Worm (Caenorhabditis elegans): ENCODE results near the gene Y66D12A.24.

Y66D12A.24 gene

DNA sequence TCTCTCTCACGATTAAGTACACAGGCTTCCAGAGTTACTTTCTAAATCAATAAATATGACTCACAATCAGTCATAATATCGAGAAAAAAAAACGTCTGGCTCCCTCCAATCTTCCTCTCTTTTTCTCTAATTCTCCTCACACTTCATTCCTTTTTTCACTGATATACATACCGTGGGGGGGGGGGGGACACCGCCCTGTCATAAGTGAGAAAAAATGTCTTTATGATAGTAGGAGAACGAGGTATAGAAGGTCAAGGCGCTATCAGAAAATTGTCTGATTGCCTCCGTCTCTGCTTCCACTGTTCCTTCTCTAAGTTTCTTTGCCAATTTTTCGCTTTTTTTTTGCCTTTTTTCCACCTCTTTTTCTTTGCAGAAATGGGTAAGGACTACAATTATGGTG, at the start of gene Y66D12A.24 (continued):
- TF ChIP-seq jun-1 (tag; optimal IDR thresholded peaks at IDR 0.05) (no peak), madf-5 (GFP tag; IDR thresholded peaks at IDR 0.05) (no peak)

DNA sequence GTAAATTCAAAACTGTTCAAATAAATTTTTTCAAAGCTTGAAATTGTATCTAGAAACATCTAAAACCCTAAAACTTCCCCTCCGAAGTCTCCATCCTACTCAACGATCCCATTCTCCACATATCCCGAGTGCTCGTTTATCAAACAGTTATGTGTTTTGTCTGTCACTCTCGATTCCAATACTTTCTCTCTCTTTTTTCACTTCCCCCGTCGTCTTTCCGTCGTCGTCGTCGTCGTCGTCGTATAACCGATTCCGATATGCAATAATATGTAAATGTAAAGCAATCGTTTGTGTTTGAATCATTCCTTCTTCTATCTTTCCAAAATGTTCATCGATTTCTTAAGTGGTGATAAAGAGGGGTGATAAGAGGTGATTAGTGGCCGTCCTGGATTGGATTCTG, 48.3 kb upstream of the Y66D12A.24 start:
- TF ChIP-seq zfp-3 (GFP tag; conservative IDR thresholded peaks at IDR 0.05) = no peak
- no peak for TF ChIP-seq R02D3.7 (tag; optimal IDR thresholded peaks at IDR 0.05)
- no peak for TF ChIP-seq zag-1 (tag; optimal IDR thresholded peaks at IDR 0.05)
- TF ChIP-seq unc-62 (GFP tag; optimal IDR thresholded peaks at IDR 0.05 in 1 of 2) = no peak
- no peak for TF ChIP-seq unc-62 (tag; optimal IDR thresholded peaks at IDR 0.05)
- TF ChIP-seq unc-39 (tag; optimal IDR thresholded peaks at IDR 0.05) = no peak
- TF ChIP-seq nhr-76 (tag; optimal IDR thresholded peaks at IDR 0.05) = no peak
- no peak for TF ChIP-seq ceh-20 (GFP tag; IDR thresholded peaks at IDR 0.05)
- no peak for TF ChIP-seq T26A8.4 (GFP tag; IDR thresholded peaks at IDR 0.05)
- no peak for TF ChIP-seq attf-4 (tag; optimal IDR thresholded peaks at IDR 0.05)
- no peak for TF ChIP-seq dmd-8 (GFP tag; IDR thresholded peaks at IDR 0.05)
- TF ChIP-seq nhr-111 (GFP tag; optimal IDR thresholded peaks at IDR 0.05) = no peak

DNA sequence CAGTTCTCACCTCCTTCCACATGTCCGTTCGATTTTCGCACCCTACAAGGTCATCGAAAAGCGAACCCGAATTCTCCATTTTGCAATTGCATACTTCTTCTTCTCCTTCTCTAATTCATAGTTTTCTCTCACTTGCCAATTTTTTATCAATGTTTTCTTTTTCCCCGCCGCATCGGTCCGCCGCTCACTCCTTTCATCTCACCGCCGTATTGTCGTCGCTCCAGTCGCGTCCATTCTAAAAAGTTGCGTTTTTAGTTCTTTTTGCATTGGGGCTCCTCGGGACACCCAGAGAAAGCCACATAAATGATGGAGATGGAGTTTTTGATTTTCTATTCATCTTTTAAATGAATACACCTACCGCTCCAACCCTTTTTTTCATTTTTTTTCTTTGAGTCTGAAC, 45.3 kb upstream of the Y66D12A.24 start:
- no peak for TF ChIP-seq php-3 (GFP tag; IDR thresholded peaks at IDR 0.05)
- TF ChIP-seq unc-39 (tag; optimal IDR thresholded peaks at IDR 0.05) = no peak
- TF ChIP-seq lin-39 (tag; optimal IDR thresholded peaks at IDR 0.05) = no peak
- TF ChIP-seq dmd-9 (GFP tag; IDR thresholded peaks at IDR 0.05) = no peak
- no peak for TF ChIP-seq arid-1 (GFP tag; conservative IDR thresholded peaks at IDR 0.05)
- TF ChIP-seq rbr-2 (tag; optimal IDR thresholded peaks at IDR 0.05) = no peak
- TF ChIP-seq nhr-28 (tag; optimal IDR thresholded peaks at IDR 0.05) = peak; percentile 56
- peak; percentile 36 for TF ChIP-seq pqm-1 (tag; optimal IDR thresholded peaks at IDR 0.05)
- no peak for TF ChIP-seq nhr-237 (tag; optimal IDR thresholded peaks at IDR 0.05)
- peak; percentile 5 for TF ChIP-seq dve-1 (tag; optimal IDR thresholded peaks at IDR 0.05; ENCODE audit: insufficient read depth)
- no peak for TF ChIP-seq F26F4.8 (GFP tag; conservative IDR thresholded peaks at IDR 0.05)
- TF ChIP-seq mxl-3 (GFP tag; optimal IDR thresholded peaks at IDR 0.05) = peak; percentile 35
- no peak for TF ChIP-seq ceh-20 (GFP tag; IDR thresholded peaks at IDR 0.05)
- TF ChIP-seq ctbp-1 (GFP tag; IDR thresholded peaks at IDR 0.05) = no peak
- TF ChIP-seq mdt-29 (GFP tag; IDR thresholded peaks at IDR 0.05) = no peak
- no peak for TF ChIP-seq lin-29 (GFP tag; IDR thresholded peaks at IDR 0.05)
- TF ChIP-seq pha-4 (GFP tag; IDR thresholded peaks at IDR 0.05) = no peak
- TF ChIP-seq pha-4 (tag; optimal IDR thresholded peaks at IDR 0.05) = no peak
- no peak for TF ChIP-seq skn-1 (tag; optimal IDR thresholded peaks at IDR 0.05)

DNA sequence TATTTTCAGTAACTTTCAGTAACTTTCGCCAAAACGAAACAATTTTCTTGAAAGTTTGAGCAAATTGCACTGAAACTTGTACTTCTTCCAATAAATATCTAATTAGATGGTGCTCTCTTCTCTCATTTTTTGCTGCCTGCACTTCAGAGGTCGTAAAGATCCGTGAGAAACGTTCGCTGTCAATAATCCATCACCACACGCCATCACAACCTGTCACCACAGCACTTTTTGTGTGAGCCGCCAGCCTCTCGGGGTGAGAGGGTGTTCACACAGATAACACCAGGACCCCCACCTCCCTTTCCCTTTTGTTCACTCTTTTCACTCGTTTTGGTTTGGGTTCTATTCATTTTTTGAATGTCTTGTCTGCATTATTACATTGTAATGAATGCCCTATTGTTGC, 44.1 kb upstream of the Y66D12A.24 start:
- no peak for TF ChIP-seq ceh-28 (tag; optimal IDR thresholded peaks at IDR 0.05)
- no peak for TF ChIP-seq mep-1 (tag; optimal IDR thresholded peaks at IDR 0.05)
- no peak for TF ChIP-seq Y48G9A.11 (GFP tag; IDR thresholded peaks at IDR 0.05)
- TF ChIP-seq dmd-6 (GFP tag; IDR thresholded peaks at IDR 0.05) = no peak
- peak in 1 of 2 experiments; percentile 89 for TF ChIP-seq unc-62 (GFP tag; optimal IDR thresholded peaks at IDR 0.05 in 1 of 2)
- TF ChIP-seq unc-62 (tag; optimal IDR thresholded peaks at IDR 0.05) = no peak

DNA sequence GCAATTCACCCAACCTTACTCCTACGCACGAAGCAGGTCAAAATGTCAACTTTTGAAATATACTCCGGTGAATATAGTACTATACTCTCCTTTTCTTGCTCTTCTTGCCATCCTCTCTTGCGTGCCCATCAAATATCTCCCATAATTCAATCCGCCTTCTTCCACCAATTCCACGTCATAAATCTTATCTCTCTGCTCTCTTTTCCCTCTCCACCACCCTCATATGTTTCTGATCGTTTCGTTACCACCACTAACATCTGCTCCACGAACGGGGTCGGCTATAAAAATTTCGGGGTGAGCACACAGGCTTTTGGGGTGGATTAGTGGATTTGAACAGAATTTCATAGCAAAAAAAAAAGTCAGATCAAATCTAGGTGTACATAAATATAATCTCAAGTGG, 42.7 kb upstream of the Y66D12A.24 start:
- TF ChIP-seq ceh-82 (tag; optimal IDR thresholded peaks at IDR 0.05) (no peak), aha-1 (tag) (peak; percentile 60), egl-27 (tag; optimal IDR thresholded peaks at IDR 0.05) (no peak)
